Worm (Caenorhabditis elegans) whole organism, L1 larva: ENCODE measurements around the gene F58F9.6.

ENCODE experiments used
- alr-1 ChIP-seq: fragments of 200-800 bp; sonication (Bioruptor generic); optimal IDR thresholded peaks from 2 replicates; lab custom pipeline; 2018; ENCODE audit warnings: borderline replicate concordance, mild to moderate bottlenecking, missing genetic modification characterization, missing compliant biosample characterization
- ama-1 ChIP-seq: fragments of 150-350 bp; optimal IDR thresholded peaks from 2 replicates; lab custom pipeline; 2014
- blmp-1 ChIP-seq: fragments of 150-350 bp; optimal IDR thresholded peaks from 2 replicates; lab custom pipeline; 2014; ENCODE audit warnings: missing biosample characterization, missing genetic modification characterization
- ceh-63 ChIP-seq: fragments of 200-800 bp; sonication (Bioruptor generic); optimal IDR thresholded peaks from 2 replicates; lab custom pipeline; 2018; ENCODE audit warnings: mild to moderate bottlenecking, missing genetic modification characterization, missing compliant biosample characterization
- ces-1 ChIP-seq: fragments of 150-350 bp; optimal IDR thresholded peaks from 2 replicates; lab custom pipeline; 2014; ENCODE audit warnings: missing biosample characterization, missing genetic modification reagents, missing genetic modification characterization
- dsc-1 ChIP-seq: sonication (generic microtip); optimal IDR thresholded peaks from 2 replicates; lab custom pipeline; 2016; ENCODE audit warnings: mild to moderate bottlenecking, missing genetic modification characterization, missing compliant biosample characterization
- efl-1 ChIP-seq, 4 experiments: fragments of 150-350 bp; optimal IDR thresholded peaks in 3 of 4; peaks in 1 of 4; 1 replicate in 1 of 4; 2 replicates in 3 of 4; lab custom pipeline; 2014; ENCODE audit warnings: missing biosample characterization in 2 of 4, missing genetic modification characterization in 2 of 4, missing genetic modification reagents in 2 of 4
- egl-27 ChIP-seq, 2 experiments: fragments of 150-350 bp in 1 of 2; sonication (generic microtip); optimal IDR thresholded peaks; 3 replicates each; lab custom pipeline; 2017 to 2018; ENCODE audit warnings: missing biosample characterization in 2 of 2, missing genetic modification characterization in 2 of 2, missing genetic modification reagents in 2 of 2
- elt-2 ChIP-seq: sonication (generic microtip); optimal IDR thresholded peaks from 2 replicates; lab custom pipeline; 2016; ENCODE audit warnings: missing genetic modification characterization, mild to moderate bottlenecking, inconsistent platforms, missing compliant biosample characterization, missing genetic modification reagents
- fkh-10 ChIP-seq: sonication (generic microtip); optimal IDR thresholded peaks from 2 replicates; lab custom pipeline; 2017; ENCODE audit warnings: missing biosample characterization, missing genetic modification reagents, missing genetic modification characterization
- hlh-17 ChIP-seq: fragments of 200-800 bp; sonication (Bioruptor generic); optimal IDR thresholded peaks from 2 replicates; lab custom pipeline; 2018; ENCODE audit warnings: missing genetic modification characterization, mild to moderate bottlenecking, missing compliant biosample characterization, moderate library complexity, borderline replicate concordance
- hlh-4 ChIP-seq: sonication (generic microtip); optimal IDR thresholded peaks from 2 replicates; lab custom pipeline; 2016; ENCODE audit warnings: mild to moderate bottlenecking, missing genetic modification characterization, missing compliant biosample characterization
- isw-1 ChIP-seq: fragments of 200-800 bp; sonication (Bioruptor generic); IDR thresholded peaks from 2 replicates; pipeline ENCODE4 v1.3.6; 2022; ENCODE audit warnings: missing genetic modification characterization, missing compliant biosample characterization
- jun-1 ChIP-seq: fragments of 150-350 bp; optimal IDR thresholded peaks from 2 replicates; lab custom pipeline; 2014; ENCODE audit warnings: missing biosample characterization, missing genetic modification reagents, missing genetic modification characterization
- lin-13 ChIP-seq: fragments of 150-350 bp; optimal IDR thresholded peaks from 2 replicates; lab custom pipeline; 2014; ENCODE audit warnings: missing biosample characterization, missing genetic modification reagents, missing genetic modification characterization
- lir-3 ChIP-seq: sonication (generic microtip); optimal IDR thresholded peaks from 2 replicates; lab custom pipeline; 2016; ENCODE audit warnings: mild to moderate bottlenecking, missing genetic modification characterization, moderate library complexity, missing compliant biosample characterization; ENCODE audit not compliant: poor library complexity
- mdl-1 ChIP-seq, 2 experiments: fragments of 150-350 bp; optimal IDR thresholded peaks; 2 replicates each; lab custom pipeline; 2014 to 2017; ENCODE audit warnings: missing biosample characterization in 2 of 2, missing genetic modification characterization in 2 of 2, inconsistent platforms in 1 of 2
- mef-2 ChIP-seq: fragments of 150-350 bp; optimal IDR thresholded peaks from 2 replicates; lab custom pipeline; 2014; ENCODE audit warnings: missing biosample characterization, missing genetic modification characterization
- nhr-11 ChIP-seq: fragments of 150-350 bp; optimal IDR thresholded peaks from 2 replicates; lab custom pipeline; 2014; ENCODE audit warnings: missing biosample characterization, missing genetic modification characterization
- nhr-19 ChIP-seq: fragments of 200-800 bp; sonication (Bioruptor generic); conservative IDR thresholded peaks from 2 replicates; pipeline ENCODE4 v1.3.6; 2022; ENCODE audit warnings: missing genetic modification characterization, missing compliant biosample characterization
- nhr-20 ChIP-seq: sonication (generic microtip); optimal IDR thresholded peaks from 2 replicates; lab custom pipeline; 2016; ENCODE audit warnings: mild to moderate bottlenecking, missing genetic modification characterization, missing compliant biosample characterization
- nhr-28 ChIP-seq: fragments of 150-350 bp; optimal IDR thresholded peaks from 2 replicates; lab custom pipeline; 2014; ENCODE audit warnings: missing biosample characterization, missing genetic modification characterization
- nhr-71 ChIP-seq: sonication (generic microtip); optimal IDR thresholded peaks from 2 replicates; lab custom pipeline; 2016; ENCODE audit warnings: mild to moderate bottlenecking, missing genetic modification characterization, moderate library complexity, missing compliant biosample characterization
- nhr-90 ChIP-seq: sonication (generic microtip); optimal IDR thresholded peaks from 2 replicates; lab custom pipeline; 2016; ENCODE audit warnings: mild to moderate bottlenecking, missing genetic modification characterization, missing compliant biosample characterization; ENCODE audit not compliant: poor library complexity
- pag-3 ChIP-seq: sonication (generic microtip); optimal IDR thresholded peaks from 2 replicates; lab custom pipeline; 2017; ENCODE audit warnings: missing genetic modification characterization, mild to moderate bottlenecking, missing compliant biosample characterization, antibody characterized with exemption, borderline replicate concordance; ENCODE audit not compliant: insufficient read depth
- pqm-1 ChIP-seq: sonication (generic microtip); optimal IDR thresholded peaks from 3 replicates; lab custom pipeline; 2017; ENCODE audit warnings: missing biosample characterization, missing genetic modification characterization
- tlp-1 ChIP-seq: fragments of 150-350 bp; optimal IDR thresholded peaks from 2 replicates; lab custom pipeline; 2014; ENCODE audit warnings: missing biosample characterization, missing genetic modification characterization
- unc-30 ChIP-seq: sonication (generic microtip); optimal IDR thresholded peaks from 2 replicates; lab custom pipeline; 2017; ENCODE audit warnings: missing biosample characterization, missing genetic modification characterization
- xbp-1 ChIP-seq: sonication (generic microtip); optimal IDR thresholded peaks from 2 replicates; lab custom pipeline; 2016; ENCODE audit warnings: missing genetic modification characterization, missing compliant biosample characterization
- zip-4 ChIP-seq: fragments of 200-800 bp; sonication (Bioruptor generic); optimal IDR thresholded peaks from 2 replicates; lab custom pipeline; 2018; ENCODE audit warnings: mild to moderate bottlenecking, missing genetic modification characterization, moderate library complexity, missing compliant biosample characterization
- ztf-11 ChIP-seq, 2 experiments: sonication (generic microtip); optimal IDR thresholded peaks; 2 replicates each; lab custom pipeline; 2016 to 2017; ENCODE audit warnings: missing genetic modification characterization in 2 of 2, missing biosample characterization in 1 of 2, missing compliant biosample characterization in 1 of 2
- ztf-4 ChIP-seq: fragments of 150-350 bp; optimal IDR thresholded peaks from 2 replicates; lab custom pipeline; 2014; ENCODE audit warnings: missing biosample characterization, missing genetic modification characterization

Gene F58F9.6

ce11 chrIV:6279392-6279791 is 42.0 kb upstream of the F58F9.6 start, which contains the start of gene sams-5:
TSS of gene sams-5 (minus strand) at chrIV:6279522.
- no peak for TF ChIP-seq efl-1 (optimal IDR thresholded peaks at IDR 0.05; lab: Kevin White, UChicago)
- no peak for TF ChIP-seq efl-1 (GFP tag; optimal IDR thresholded peaks at IDR 0.05 in 1 of 2; lab: Kevin White, UChicago)
- TF ChIP-seq tlp-1 (tag; lab: Kevin White, UChicago) = no peak

ce11 chrIV:6275671-6276209 is 38.3 kb upstream of the F58F9.6 start, which contains the start of the genes aat-4 and T13A10.1:
TSS of gene aat-4 (minus strand) at chrIV:6275721.
TSS of gene T13A10.1 (plus strand) at chrIV:6276081.
- TF ChIP-seq tlp-1 (tag; lab: Kevin White, UChicago) = peak; percentile 39
- no peak for TF ChIP-seq nhr-90
- TF ChIP-seq elt-2 (tag; lab: Kevin White, UChicago) = peak; percentile 55
- TF ChIP-seq zip-4 = no peak
- TF ChIP-seq pqm-1 = peak; percentile 65
- TF ChIP-seq mef-2 = no peak
- TF ChIP-seq, all 84 proteins: peak for 3

- TF ChIP-seq tlp-1 (tag; lab: Kevin White, UChicago) (no peak), ama-1 (lab: Kevin White, UChicago) (no peak), nhr-11 (tag; lab: Kevin White, UChicago) (no peak), blmp-1 (tag; lab: Kevin White, UChicago) (no peak), hlh-4 (no peak), ces-1 (no peak), lin-13 (GFP tag; lab: Kevin White, UChicago) (no peak), nhr-71 (tag; lab: Kevin White, UChicago) (no peak), unc-30 (tag; lab: Kevin White, UChicago) (no peak), lir-3 (tag; lab: Kevin White, UChicago) (no peak)
Observed at ce11 chrIV:6271923-6272322, 34.5 kb upstream of the F58F9.6 start, which contains the start of gene srv-31. TSS of gene srv-31 (minus strand) at chrIV:6272023.

ce11 chrIV:6269346-6269745 is 31.9 kb upstream of the F58F9.6 start, which contains the start of gene srv-30:
TSS of gene srv-30 (minus strand) at chrIV:6269446.
- no peak for TF ChIP-seq egl-27 (tag; optimal IDR thresholded peaks at IDR 0.05; lab: Kevin White, UChicago)
- TF ChIP-seq, all 84 proteins: peak for 0

ce11 chrIV:6266499-6266898 is 29.1 kb upstream of the F58F9.6 start, which contains the start of gene srv-29:
TSS of gene srv-29 (minus strand) at chrIV:6266599.
- TF ChIP-seq nhr-19 (GFP tag; lab: Robert Waterston, UW) (no peak), nhr-28 (no peak), dsc-1 (tag; lab: Kevin White, UChicago) (no peak), efl-1 (optimal IDR thresholded peaks at IDR 0.05; lab: Kevin White, UChicago) (no peak), efl-1 (GFP tag; optimal IDR thresholded peaks at IDR 0.05 in 1 of 2; lab: Kevin White, UChicago) (no peak), isw-1 (GFP tag; lab: Robert Waterston, UW) (no peak), ztf-11 (tag; optimal IDR thresholded peaks at IDR 0.05; lab: Kevin White, UChicago) (no peak), pag-3 (tag; lab: Kevin White, UChicago) (no peak), ceh-63 (no peak), alr-1 (tag; lab: Kevin White, UChicago) (no peak), hlh-17 (GFP tag; lab: Kevin White, UChicago) (no peak), fkh-10 (no peak), nhr-20 (no peak), jun-1 (tag; lab: Kevin White, UChicago) (no peak), ztf-4 (tag; lab: Kevin White, UChicago) (no peak), xbp-1 (tag; lab: Kevin White, UChicago) (no peak), mdl-1 (tag; optimal IDR thresholded peaks at IDR 0.05; lab: Kevin White, UChicago) (no peak)
